Worm (Caenorhabditis elegans) whole organism, young adult: ENCODE data around the gene tab-1.
A peak's percentile ranks its signal among the peaks of the same experiment; 100 is the strongest.
"Not testable (repeated sequence)": the region's sequence is repeated elsewhere in the genome, so short reads cannot be mapped to it uniquely, and the experiment has no call there.

Experiments
- F57C9.4 ChIP-seq: sonication (generic microtip); optimal IDR thresholded peaks from 2 replicates; lab custom pipeline; 2017; ENCODE audit warnings: mild to moderate bottlenecking, missing genetic modification characterization, missing compliant biosample characterization
- T07F8.4 ChIP-seq: sonication (generic microtip); optimal IDR thresholded peaks from 2 replicates; lab custom pipeline; 2016; ENCODE audit warnings: mild to moderate bottlenecking, missing genetic modification characterization, moderate library complexity, missing compliant biosample characterization
- Y56A3A.18 ChIP-seq: fragments of 200-800 bp; sonication (Bioruptor generic); IDR thresholded peaks from 2 replicates; pipeline ENCODE4 v1.3.6; 2022; ENCODE audit warnings: missing genetic modification reagents, missing genetic modification characterization, missing compliant biosample characterization
- akir-1 ChIP-seq: fragments of 200-800 bp; sonication (Bioruptor generic); optimal IDR thresholded peaks from 2 replicates; lab custom pipeline; 2018; ENCODE audit warnings: mild to moderate bottlenecking, missing genetic modification characterization, moderate library complexity, missing compliant biosample characterization
- aptf-3 ChIP-seq: fragments of 200-800 bp; sonication (Bioruptor generic); IDR thresholded peaks from 2 replicates; pipeline ENCODE4 v1.3.6; 2022; ENCODE audit warnings: missing genetic modification characterization, missing compliant biosample characterization
- athp-1 ChIP-seq: sonication (generic microtip); optimal IDR thresholded peaks from 2 replicates; lab custom pipeline; 2017; ENCODE audit warnings: mild to moderate bottlenecking, missing genetic modification characterization, missing compliant biosample characterization
- bed-2 ChIP-seq: fragments of 200-800 bp; sonication (Bioruptor generic); IDR thresholded peaks from 2 replicates; pipeline ENCODE4 v1.3.6; 2022; ENCODE audit warnings: missing genetic modification reagents, missing genetic modification characterization, missing compliant biosample characterization
- ccch-3 ChIP-seq: fragments of 200-800 bp; sonication (Bioruptor generic); optimal IDR thresholded peaks from 2 replicates; lab custom pipeline; 2018; ENCODE audit warnings: mild to moderate bottlenecking, missing genetic modification characterization, missing compliant biosample characterization
- cebp-2 ChIP-seq: fragments of 200-800 bp; sonication (Bioruptor generic); IDR thresholded peaks from 2 replicates; pipeline ENCODE4 v1.3.6; 2022; ENCODE audit warnings: missing genetic modification characterization, missing compliant biosample characterization
- ceh-100 ChIP-seq: fragments of 200-800 bp; sonication (Bioruptor generic); IDR thresholded peaks from 2 replicates; pipeline ENCODE4 v1.3.6; 2022; ENCODE audit warnings: missing genetic modification reagents, missing genetic modification characterization, missing compliant biosample characterization
- ceh-27 ChIP-seq: fragments of 200-800 bp; sonication (Bioruptor generic); optimal IDR thresholded peaks from 2 replicates; lab custom pipeline; 2018; ENCODE audit warnings: mild to moderate bottlenecking, missing genetic modification characterization, moderate library complexity, missing compliant biosample characterization
- ceh-79 ChIP-seq: sonication (generic microtip); optimal IDR thresholded peaks from 2 replicates; lab custom pipeline; 2017; ENCODE audit warnings: mild to moderate bottlenecking, missing genetic modification characterization, missing compliant biosample characterization
- ceh-91 ChIP-seq: fragments of 200-800 bp; sonication (Bioruptor generic); IDR thresholded peaks from 2 replicates; pipeline ENCODE4 v1.3.6; 2022; ENCODE audit warnings: missing genetic modification reagents, missing genetic modification characterization, missing compliant biosample characterization
- die-1 ChIP-seq: sonication (generic microtip); optimal IDR thresholded peaks from 2 replicates; lab custom pipeline; 2016; ENCODE audit warnings: missing genotype, mild to moderate bottlenecking, missing genetic modification characterization, missing compliant biosample characterization
- dpff-1 ChIP-seq: sonication (generic microtip); optimal IDR thresholded peaks from 2 replicates; lab custom pipeline; 2017; ENCODE audit warnings: mild to moderate bottlenecking, missing genetic modification characterization, missing compliant biosample characterization
- egl-18 ChIP-seq: fragments of 200-800 bp; sonication (Bioruptor generic); IDR thresholded peaks from 2 replicates; pipeline ENCODE4 v1.3.6; 2022; ENCODE audit warnings: missing genetic modification reagents, missing genetic modification characterization, missing compliant biosample characterization
- ekl-4 ChIP-seq: fragments of 200-800 bp; sonication (Bioruptor generic); IDR thresholded peaks from 2 replicates; pipeline ENCODE4 v1.3.6; 2022; ENCODE audit warnings: missing genetic modification reagents, missing genetic modification characterization, missing compliant biosample characterization
- ets-4 ChIP-seq: fragments of 200-800 bp; sonication (Bioruptor generic); optimal IDR thresholded peaks from 2 replicates; lab custom pipeline; 2018; ENCODE audit warnings: mild to moderate bottlenecking, missing genetic modification characterization, missing compliant biosample characterization
- fkh-3 ChIP-seq: sonication (generic microtip); optimal IDR thresholded peaks from 2 replicates; lab custom pipeline; 2016; ENCODE audit warnings: mild to moderate bottlenecking, missing genetic modification characterization, missing compliant biosample characterization
- hlh-26 ChIP-seq: fragments of 200-800 bp; sonication (Bioruptor generic); conservative IDR thresholded peaks from 2 replicates; pipeline ENCODE4 v1.3.6; 2022; ENCODE audit warnings: missing genetic modification reagents, missing genetic modification characterization, missing compliant biosample characterization
- hmg-20 ChIP-seq: fragments of 200-800 bp; sonication (Bioruptor generic); IDR thresholded peaks from 2 replicates; pipeline ENCODE4 v1.3.6; 2022; ENCODE audit warnings: missing genetic modification reagents, missing genetic modification characterization, missing compliant biosample characterization
- hrde-1 ChIP-seq: sonication (generic microtip); optimal IDR thresholded peaks from 2 replicates; lab custom pipeline; 2016; ENCODE audit warnings: missing genetic modification characterization, mild to moderate bottlenecking, missing compliant biosample characterization, moderate library complexity, missing genotype, missing genetic modification reagents, borderline replicate concordance
- let-526 ChIP-seq: fragments of 200-800 bp; sonication (Bioruptor generic); IDR thresholded peaks from 2 replicates; pipeline ENCODE4 v1.3.6; 2022; ENCODE audit warnings: missing genetic modification reagents, missing genetic modification characterization, missing compliant biosample characterization
- lin-26 ChIP-seq: fragments of 200-800 bp; sonication (Bioruptor generic); IDR thresholded peaks from 2 replicates; pipeline ENCODE4 v1.3.6; 2022; ENCODE audit warnings: missing genetic modification reagents, missing genetic modification characterization, missing compliant biosample characterization
- lin-54 ChIP-seq: fragments of 200-800 bp; sonication (Bioruptor generic); optimal IDR thresholded peaks from 2 replicates; lab custom pipeline; 2018; ENCODE audit warnings: mild to moderate bottlenecking, missing genetic modification characterization, missing compliant biosample characterization
- lsl-1 ChIP-seq: fragments of 200-800 bp; sonication (Bioruptor generic); optimal IDR thresholded peaks from 2 replicates; lab custom pipeline; 2018; ENCODE audit warnings: mild to moderate bottlenecking, missing genetic modification characterization, moderate library complexity, missing compliant biosample characterization
- madf-10 ChIP-seq: sonication (generic microtip); optimal IDR thresholded peaks from 2 replicates; lab custom pipeline; 2016; ENCODE audit warnings: mild to moderate bottlenecking, missing genetic modification characterization, missing compliant biosample characterization
- madf-3 ChIP-seq: fragments of 200-800 bp; sonication (Bioruptor generic); IDR thresholded peaks from 2 replicates; pipeline ENCODE4 v1.3.6; 2022; ENCODE audit warnings: missing genetic modification reagents, missing genetic modification characterization, missing compliant biosample characterization
- mxl-1 ChIP-seq: sonication (generic microtip); optimal IDR thresholded peaks from 2 replicates; lab custom pipeline; 2016; ENCODE audit warnings: missing genetic modification characterization, missing compliant biosample characterization
- nfya-2 ChIP-seq: fragments of 200-800 bp; sonication (Bioruptor generic); IDR thresholded peaks from 2 replicates; pipeline ENCODE4 v1.3.6; 2022; ENCODE audit warnings: missing genetic modification reagents, missing genetic modification characterization, missing compliant biosample characterization
- nhr-80 ChIP-seq: sonication (generic microtip); optimal IDR thresholded peaks from 2 replicates; lab custom pipeline; 2016; ENCODE audit warnings: missing genetic modification characterization, missing compliant biosample characterization
- nhr-90 ChIP-seq: sonication (generic microtip); optimal IDR thresholded peaks from 2 replicates; lab custom pipeline; 2016; ENCODE audit warnings: missing genotype, mild to moderate bottlenecking, missing genetic modification characterization, missing compliant biosample characterization
- pbrm-1 ChIP-seq: fragments of 200-800 bp; sonication (Bioruptor generic); IDR thresholded peaks from 2 replicates; pipeline ENCODE4 v1.3.6; 2022; ENCODE audit warnings: missing genetic modification reagents, missing genetic modification characterization, missing compliant biosample characterization
- rcor-1 ChIP-seq: fragments of 200-800 bp; sonication (Bioruptor generic); IDR thresholded peaks from 2 replicates; pipeline ENCODE4 v1.3.6; 2022; ENCODE audit warnings: missing genetic modification reagents, missing genetic modification characterization, missing compliant biosample characterization
- rec-8 ChIP-seq, 2 experiments: sonication (generic microtip); optimal IDR thresholded peaks; 2 replicates each; lab custom pipeline; 2016; ENCODE audit warnings: mild to moderate bottlenecking in 2 of 2, missing genetic modification characterization in 2 of 2, missing genetic modification reagents in 2 of 2, missing genotype in 2 of 2, missing biosample characterization in 1 of 2, missing compliant biosample characterization in 1 of 2, moderate library complexity in 1 of 2
- sdz-38 ChIP-seq: sonication (generic microtip); optimal IDR thresholded peaks from 2 replicates; lab custom pipeline; 2016; ENCODE audit warnings: missing genotype, missing genetic modification characterization, missing compliant biosample characterization
- snpc-3.4 ChIP-seq: sonication (generic microtip); optimal IDR thresholded peaks from 2 replicates; lab custom pipeline; 2017; ENCODE audit warnings: missing genetic modification characterization, mild to moderate bottlenecking, missing compliant biosample characterization, antibody characterized with exemption, moderate library complexity, missing genotype, missing genetic modification reagents
- tbp1 ChIP-seq: fragments of 200-800 bp; sonication (Bioruptor generic); optimal IDR thresholded peaks from 2 replicates; lab custom pipeline; 2018; ENCODE audit warnings: mild to moderate bottlenecking, missing genetic modification characterization, missing compliant biosample characterization
- unc-62 ChIP-seq: fragments of 150-350 bp; optimal IDR thresholded peaks from 2 replicates; lab custom pipeline; 2014; ENCODE audit warnings: missing biosample characterization, missing genetic modification reagents, missing genetic modification characterization
- ztf-22 ChIP-seq: fragments of 200-800 bp; sonication (Bioruptor generic); optimal IDR thresholded peaks from 2 replicates; lab custom pipeline; 2018; ENCODE audit warnings: mild to moderate bottlenecking, missing genetic modification characterization, moderate library complexity, missing compliant biosample characterization

tab-1 gene

ce11 chrII:6768014-6768413 lies 35.1 kb upstream of the tab-1 start, which contains the start of gene F41G3.18:
TSS of gene F41G3.18 (plus strand) at chrII:6768314.
- TF ChIP-seq nhr-80 (tag; lab: Kevin White, UChicago) (peak; percentile 51), die-1 (tag; lab: Kevin White, UChicago) (no peak), madf-3 (GFP tag; lab: Robert Waterston, UW) (no peak), ekl-4 (GFP tag; lab: Robert Waterston, UW) (no peak)

- TF ChIP-seq hmg-20 (GFP tag; lab: Robert Waterston, UW) (no peak), hlh-26 (GFP tag; lab: Robert Waterston, UW) (no peak), lin-26 (no peak), ceh-79 (tag; lab: Kevin White, UChicago) (no peak), ets-4 (GFP tag; lab: Kevin White, UChicago) (no peak), nfya-2 (GFP tag; lab: Robert Waterston, UW) (no peak), bed-2 (GFP tag; lab: Robert Waterston, UW) (no peak), pbrm-1 (GFP tag; lab: Robert Waterston, UW) (no peak), fkh-3 (tag; lab: Kevin White, UChicago) (no peak), ceh-100 (GFP tag; lab: Robert Waterston, UW) (no peak), akir-1 (GFP tag; lab: Kevin White, UChicago) (no peak), dpff-1 (tag; lab: Kevin White, UChicago) (no peak), unc-62 (GFP tag; lab: Kevin White, UChicago) (no peak), hrde-1 (tag; lab: Kevin White, UChicago) (no peak), mxl-1 (tag; lab: Kevin White, UChicago) (no peak)
- TF ChIP-seq, all 124 proteins: peak for 0
Measured at ce11 chrII:6770030-6770429, 33.1 kb upstream of the tab-1 start.

ce11 chrII:6772482-6772881 lies 30.6 kb upstream of the tab-1 start:
- TF ChIP-seq akir-1 (GFP tag; lab: Kevin White, UChicago) (no peak), ceh-27 (GFP tag; lab: Kevin White, UChicago) (peak; percentile 50)
- TF ChIP-seq, all 124 proteins: peak for 1

- TF ChIP-seq aptf-3; F57C9.4; rcor-1 (GFP tag; lab: Robert Waterston, UW): not testable (repeated sequence)
- TF ChIP-seq, all 124 proteins: peak for 0; not testable (repeated sequence) for 124
Measured at ce11 chrII:6775076-6775475, 28.0 kb upstream of the tab-1 start, which contains the start of gene agr-1. TSS of gene agr-1 (minus strand) at chrII:6775176.

ce11 chrII:6776418-6777034 lies 26.6 kb upstream of the tab-1 start, which contains the start of gene ssup-72:
TSS of gene ssup-72 (plus strand) at chrII:6776598.
- no peak for TF ChIP-seq cebp-2 (GFP tag; lab: Robert Waterston, UW)
- TF ChIP-seq tbp1, result peak; percentile 22
- TF ChIP-seq rec-8 (tag; optimal IDR thresholded peaks at IDR 0.05; lab: Kevin White, UChicago), result no peak
- no peak for TF ChIP-seq sdz-38 (tag; lab: Kevin White, UChicago)
- no peak for TF ChIP-seq dpff-1 (tag; lab: Kevin White, UChicago)
- TF ChIP-seq lsl-1, result peak; percentile 60
- no peak for TF ChIP-seq snpc-3.4 (tag; lab: Kevin White, UChicago)
- TF ChIP-seq lin-54 (GFP tag; lab: Kevin White, UChicago), result peak; percentile 78
- TF ChIP-seq nhr-90 (tag; lab: Kevin White, UChicago), result no peak
- no peak for TF ChIP-seq lin-26
- TF ChIP-seq madf-10 (tag; lab: Kevin White, UChicago), result no peak
- no peak for TF ChIP-seq let-526 (GFP tag; lab: Robert Waterston, UW)
- 0 out of 2 replicates have a peak, but pooled peaks have one; percentile 31 for TF ChIP-seq madf-3 (GFP tag; lab: Robert Waterston, UW)
- no peak for TF ChIP-seq nhr-80 (tag; lab: Kevin White, UChicago)
- no peak for TF ChIP-seq egl-18 (GFP tag; lab: Robert Waterston, UW)
- TF ChIP-seq T07F8.4 (tag; lab: Kevin White, UChicago), result no peak
- TF ChIP-seq athp-1, result peak; percentile 22
- TF ChIP-seq ztf-22, result no peak
- TF ChIP-seq pbrm-1 (GFP tag; lab: Robert Waterston, UW), result peak; percentile 50; the same call in 1 of the 2 replicates
- no peak for TF ChIP-seq mxl-1 (tag; lab: Kevin White, UChicago)
- no peak for TF ChIP-seq Y56A3A.18 (GFP tag; lab: Robert Waterston, UW)
- TF ChIP-seq ceh-91 (GFP tag; lab: Robert Waterston, UW), result peak; percentile 45; the same call in 1 of the 2 replicates
- no peak for TF ChIP-seq ccch-3 (GFP tag; lab: Kevin White, UChicago)
